Worm (Caenorhabditis elegans): ENCODE data around the gene des-2.
A peak's percentile ranks its signal among the peaks of the same experiment; 100 is the strongest.

Gene des-2

ce11 chrV:11379341-11379740 is 42.2 kb downstream of the des-2 start:
- no peak for TF ChIP-seq hlh-30 (tag; optimal IDR thresholded peaks at IDR 0.05; ENCODE audit: insufficient read depth)
- peak; percentile 52 for TF ChIP-seq unc-42 (tag; optimal IDR thresholded peaks at IDR 0.05)

- no peak for TF ChIP-seq K09A11.1 (tag; optimal IDR thresholded peaks at IDR 0.05; ENCODE audit: insufficient read depth)
- no peak for TF ChIP-seq ttx-3 (tag; optimal IDR thresholded peaks at IDR 0.05)
- TF ChIP-seq sox-4 (tag; optimal IDR thresholded peaks at IDR 0.05), result no peak
- TF ChIP-seq ceh-31 (tag; optimal IDR thresholded peaks at IDR 0.05), result peak; percentile 85
- TF ChIP-seq tbx-2 (tag; optimal IDR thresholded peaks at IDR 0.05), result peak; percentile 75
- no peak for TF ChIP-seq C38D4.7 (GFP tag; optimal IDR thresholded peaks at IDR 0.05)
- peak; percentile 64 for TF ChIP-seq nfya-1 (tag; optimal IDR thresholded peaks at IDR 0.05)
- TF ChIP-seq eyg-1 (tag; optimal IDR thresholded peaks at IDR 0.05), result no peak
- TF ChIP-seq ceh-34 (tag; optimal IDR thresholded peaks at IDR 0.05), result no peak
- peak; percentile 20 for TF ChIP-seq unc-86 (tag; optimal IDR thresholded peaks at IDR 0.05)
- TF ChIP-seq hlh-15 (tag; optimal IDR thresholded peaks at IDR 0.05), result no peak
- TF ChIP-seq gmeb-2 (tag; optimal IDR thresholded peaks at IDR 0.05), result no peak
- TF ChIP-seq ceh-19 (GFP tag; optimal IDR thresholded peaks at IDR 0.05), result no peak
- TF ChIP-seq pros-1 (tag; optimal IDR thresholded peaks at IDR 0.05), result no peak
- no peak for TF ChIP-seq odd-2 (tag; optimal IDR thresholded peaks at IDR 0.05)
- TF ChIP-seq ceh-18 (tag; optimal IDR thresholded peaks at IDR 0.05), result peak; percentile 76
- TF ChIP-seq F13H6.1 (tag; optimal IDR thresholded peaks at IDR 0.05), result peak; percentile 39
- TF ChIP-seq tbx-7 (tag; optimal IDR thresholded peaks at IDR 0.05), result no peak
- TF ChIP-seq ahr-1 (tag; optimal IDR thresholded peaks at IDR 0.05), result no peak
- TF ChIP-seq C08G9.2 (tag; optimal IDR thresholded peaks at IDR 0.05), result peak; percentile 32
- TF ChIP-seq hlh-30 (tag; optimal IDR thresholded peaks at IDR 0.05; ENCODE audit: insufficient read depth), result peak; percentile 54
- TF ChIP-seq pha-2 (tag; optimal IDR thresholded peaks at IDR 0.05), result no peak
- no peak for TF ChIP-seq ceh-45 (GFP tag; IDR thresholded peaks at IDR 0.05)
- peak; percentile 29 for TF ChIP-seq hlh-6 (tag; optimal IDR thresholded peaks at IDR 0.05)
- peak; percentile 82 for TF ChIP-seq unc-55 (GFP tag; optimal IDR thresholded peaks at IDR 0.05)
- no peak for TF ChIP-seq ztf-16 (tag; optimal IDR thresholded peaks at IDR 0.05)
- no peak for TF ChIP-seq ceh-24 (tag; optimal IDR thresholded peaks at IDR 0.05)
- peak; percentile 62 for TF ChIP-seq hlh-8 (tag; optimal IDR thresholded peaks at IDR 0.05)
- no peak for TF ChIP-seq pax-1 (tag; optimal IDR thresholded peaks at IDR 0.05)
- TF ChIP-seq pat-9 (tag; optimal IDR thresholded peaks at IDR 0.05), result no peak
- TF ChIP-seq unc-42 (tag; optimal IDR thresholded peaks at IDR 0.05), result peak; percentile 48
- TF ChIP-seq sdc-2 (tag; optimal IDR thresholded peaks at IDR 0.05), result peak; percentile 13
- TF ChIP-seq madf-2 (tag; optimal IDR thresholded peaks at IDR 0.05), result no peak
- peak; percentile 9 for TF ChIP-seq zip-5 (tag; optimal IDR thresholded peaks at IDR 0.05)
- TF ChIP-seq nhr-11 (tag; optimal IDR thresholded peaks at IDR 0.05), result no peak
- TF ChIP-seq lim-6 (tag; optimal IDR thresholded peaks at IDR 0.05), result peak; percentile 16
- TF ChIP-seq fkh-6 (tag; optimal IDR thresholded peaks at IDR 0.05), result no peak
- TF ChIP-seq syd-9 (tag; optimal IDR thresholded peaks at IDR 0.05), result peak; percentile 33
- peak; percentile 84 for TF ChIP-seq ceh-14 (tag; optimal IDR thresholded peaks at IDR 0.05)
- TF ChIP-seq ceh-2 (tag; optimal IDR thresholded peaks at IDR 0.05), result peak; percentile 61
- peak; percentile 38 for TF ChIP-seq rnt-1 (tag; optimal IDR thresholded peaks at IDR 0.05)
- peak; percentile 86 for TF ChIP-seq ceh-48 (tag; optimal IDR thresholded peaks at IDR 0.05)
- no peak for TF ChIP-seq ceh-30 (tag; optimal IDR thresholded peaks at IDR 0.05)
- no peak for TF ChIP-seq ceh-6 (GFP tag; optimal IDR thresholded peaks at IDR 0.05)
- TF ChIP-seq fkh-10 (GFP tag; optimal IDR thresholded peaks at IDR 0.05), result no peak
- TF ChIP-seq sox-2 (GFP tag; IDR thresholded peaks at IDR 0.05), result no peak
- no peak for TF ChIP-seq lin-11 (tag; optimal IDR thresholded peaks at IDR 0.05)
- TF ChIP-seq ref-2 (tag; optimal IDR thresholded peaks at IDR 0.05), result peak; percentile 69
- TF ChIP-seq unc-3 (GFP tag; conservative IDR thresholded peaks at IDR 0.05), result no peak
- no peak for TF ChIP-seq unc-3 (tag; optimal IDR thresholded peaks at IDR 0.05)
Observed at ce11 chrV:11375150-11375792, 46.2 kb downstream of the des-2 start, which contains the start of gene cnb-1. Gene cnb-1, plus strand, starts transcription at chrV:11375742.

Measured in whole organism, late embryonic.